Fruit fly (Drosophila melanogaster): Measurements from ENCODE around the gene CG8565.

DNA sequence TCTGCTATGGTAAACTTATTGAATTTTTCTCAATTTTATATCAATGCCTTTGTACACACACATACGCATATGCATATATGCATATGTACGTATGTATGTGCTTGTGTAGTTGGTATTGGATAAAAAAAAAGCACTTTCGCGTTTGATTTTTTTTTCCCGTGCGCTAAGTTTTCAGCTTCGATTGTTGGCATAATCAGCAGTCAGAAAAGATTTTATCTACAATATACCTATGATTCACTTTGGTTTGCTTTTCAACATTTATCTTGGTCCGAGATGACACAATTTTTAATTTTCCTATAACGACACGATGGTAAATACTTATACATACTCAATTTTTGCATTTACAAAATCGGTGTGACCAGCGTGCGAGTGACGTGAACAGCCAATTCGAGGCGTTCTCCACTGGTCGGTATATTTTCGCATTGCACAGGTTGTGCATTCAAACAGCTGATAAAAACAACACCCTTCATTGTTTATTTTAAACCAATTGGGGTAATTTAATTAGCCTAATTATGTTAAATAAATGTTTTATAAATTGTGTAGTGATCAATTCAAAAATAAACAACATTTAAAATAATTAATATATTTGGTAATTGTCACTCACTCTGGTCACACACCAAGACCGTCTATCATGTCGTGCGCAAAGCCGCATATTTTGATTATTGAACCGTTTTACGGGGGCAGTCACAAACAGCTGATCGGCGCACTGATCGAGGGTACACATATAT is 15.3 kb downstream of the CG8565 start, which contains the start of the genes UBL3 and CG15914:
- TF ChIP-seq CG8301 (tag; optimal IDR thresholded peaks at IDR 0.05) = no peak
- no peak for TF ChIP-seq CG12605 (GFP tag; IDR thresholded peaks at IDR 0.05)
- TF ChIP-seq gl (tag; optimal IDR thresholded peaks at IDR 0.05) = no peak
- TF ChIP-seq Snoo (tag; optimal IDR thresholded peaks at IDR 0.05) = no peak
- peak; percentile 25 for TF ChIP-seq Pif1B (GFP tag; optimal IDR thresholded peaks at IDR 0.05)
- no peak for TF ChIP-seq EcR (GFP tag; optimal IDR thresholded peaks at IDR 0.05)
- no peak for TF ChIP-seq fd96Ca (GFP tag; IDR thresholded peaks at IDR 0.05)
